Fruit fly (Drosophila melanogaster): ENCODE results near the gene RpS4.

The RpS4 gene

DNA sequence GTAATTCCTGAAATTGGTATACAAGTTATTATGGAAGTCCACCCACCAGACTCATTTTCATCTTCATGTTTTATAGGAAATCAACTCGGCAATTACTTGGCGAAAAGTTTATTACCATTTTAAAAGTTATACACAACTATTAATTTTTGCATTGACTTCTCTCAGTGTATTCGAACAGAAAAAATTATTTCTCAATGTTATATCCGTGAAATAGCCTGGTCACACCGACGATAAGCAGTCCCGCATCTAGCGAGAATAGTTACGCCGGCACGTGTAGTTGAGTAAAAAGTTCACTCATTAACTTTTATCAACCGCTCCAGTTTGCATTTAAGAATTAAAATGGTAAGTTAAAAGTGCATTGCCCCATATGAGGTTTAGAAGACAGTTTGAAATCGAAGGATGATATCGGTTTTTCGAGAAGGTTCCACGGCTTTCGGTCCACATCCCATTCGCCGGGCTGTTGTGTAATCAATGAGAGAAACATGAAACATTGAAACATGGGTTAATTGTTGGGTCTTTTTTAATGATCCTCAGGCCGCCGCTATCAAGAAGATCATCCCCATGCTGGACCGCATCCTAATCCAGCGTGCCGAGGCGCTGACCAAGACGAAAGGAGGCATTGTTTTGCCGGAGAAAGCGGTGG lies 25.6 kb upstream of the RpS4 start, which contains the start of gene CG11267 (continued):
- peak; percentile 51 for TF ChIP-seq Mes4 (GFP tag; optimal IDR thresholded peaks at IDR 0.05)
- no peak for TF ChIP-seq CG16813 (GFP tag; IDR thresholded peaks at IDR 0.05; ENCODE audit: partially characterized antibody)
- TF ChIP-seq lab (GFP tag; optimal IDR thresholded peaks at IDR 0.05): peak; percentile 93
- no peak; the same call in 1 of the 2 replicates for TF ChIP-seq chm (GFP tag; IDR thresholded peaks at IDR 0.05)
- peak; percentile 60 for TF ChIP-seq nom (GFP tag; optimal IDR thresholded peaks at IDR 0.05)
- peak; percentile 73 for TF ChIP-seq CG6654 (GFP tag; optimal IDR thresholded peaks at IDR 0.05)
- TF ChIP-seq Camta (GFP tag; optimal IDR thresholded peaks at IDR 0.05): peak; percentile 59
- TF ChIP-seq Doc3 (GFP tag; IDR thresholded peaks at IDR 0.05; ENCODE audit: partially characterized antibody): 0 out of 3 replicates have a peak, but pooled peaks have one; percentile 21
- no peak for TF ChIP-seq inv (GFP tag; IDR thresholded peaks at IDR 0.05; ENCODE audit: partially characterized antibody)
- peak; percentile 81 for TF ChIP-seq CG31388 (GFP tag; optimal IDR thresholded peaks at IDR 0.05)
- TF ChIP-seq NC2α (GFP tag; optimal IDR thresholded peaks at IDR 0.05): no peak
- peak; percentile 72 for TF ChIP-seq CG15011 (GFP tag; optimal IDR thresholded peaks at IDR 0.05)
- TF ChIP-seq caup (GFP tag; optimal IDR thresholded peaks at IDR 0.05; ENCODE audit: severe bottlenecking): peak; percentile 91
- no peak for TF ChIP-seq Elba2 (GFP tag; optimal IDR thresholded peaks at IDR 0.05)
- peak; percentile 69 for TF ChIP-seq sqz (GFP tag; optimal IDR thresholded peaks at IDR 0.05)
- peak; percentile 55; the same call in 1 of the 2 replicates for TF ChIP-seq CkIIα-i1 (GFP tag; IDR thresholded peaks at IDR 0.05)
- peak; percentile 82 for TF ChIP-seq Sox102F (GFP tag; optimal IDR thresholded peaks at IDR 0.05)
- peak; percentile 83 for TF ChIP-seq ara (GFP tag; IDR thresholded peaks at IDR 0.05)
- TF ChIP-seq Drgx (GFP tag; IDR thresholded peaks at IDR 0.05): peak; percentile 90
- TF ChIP-seq ash1 (GFP tag; optimal IDR thresholded peaks at IDR 0.05): peak; percentile 48
- no peak for TF ChIP-seq D (optimal IDR thresholded peaks at IDR 0.05)
- peak; percentile 75 for TF ChIP-seq D (GFP tag; optimal IDR thresholded peaks at IDR 0.05)
- TF ChIP-seq CoRest (tag; optimal IDR thresholded peaks at IDR 0.05): peak; percentile 84
- peak; percentile 91 for TF ChIP-seq sug (tag; optimal IDR thresholded peaks at IDR 0.05)
- TF ChIP-seq D19A (tag; optimal IDR thresholded peaks at IDR 0.05): peak; percentile 78
- TF ChIP-seq Stat92E (GFP tag; optimal IDR thresholded peaks at IDR 0.05): no peak
- peak; percentile 77 for TF ChIP-seq CG10959 (GFP tag; IDR thresholded peaks at IDR 0.05)
- no peak for TF ChIP-seq Tbp (GFP tag; optimal IDR thresholded peaks at IDR 0.05)
- peak; percentile 70 for TF ChIP-seq CG8281 (tag; optimal IDR thresholded peaks at IDR 0.05)
- peak; percentile 17 for TF ChIP-seq sima (GFP tag; optimal IDR thresholded peaks at IDR 0.05)
- no peak for TF ChIP-seq ac (GFP tag; optimal IDR thresholded peaks at IDR 0.05)
- no peak for TF ChIP-seq fd64A (GFP tag; optimal IDR thresholded peaks at IDR 0.05)
- TF ChIP-seq BEAF-32 (GFP tag; optimal IDR thresholded peaks at IDR 0.05): peak; percentile 23
- TF ChIP-seq CG13624 (GFP tag; optimal IDR thresholded peaks at IDR 0.05): peak; percentile 74
- TF ChIP-seq lilli (GFP tag; optimal IDR thresholded peaks at IDR 0.05): peak; percentile 85
- no peak for TF ChIP-seq nerfin-2 (GFP tag; IDR thresholded peaks at IDR 0.05; ENCODE audit: partially characterized antibody)
- peak; percentile 86 for TF ChIP-seq CG2120 (GFP tag; optimal IDR thresholded peaks at IDR 0.05)
- TF ChIP-seq dysf (GFP tag; IDR thresholded peaks at IDR 0.05): peak; percentile 94
- peak; percentile 84 for TF ChIP-seq Xbp1 (GFP tag; optimal IDR thresholded peaks at IDR 0.05)
- TF ChIP-seq HLHmδ (GFP tag; optimal IDR thresholded peaks at IDR 0.05): no peak
- TF ChIP-seq croc (GFP tag; conservative IDR thresholded peaks at IDR 0.05): peak; percentile 56
- no peak for TF ChIP-seq CG10462 (GFP tag; optimal IDR thresholded peaks at IDR 0.05)
- TF ChIP-seq onecut (GFP tag; IDR thresholded peaks at IDR 0.05): peak; percentile 84
- TF ChIP-seq danr (GFP tag; IDR thresholded peaks at IDR 0.05): peak; percentile 78; the same call in 1 of the 2 replicates
- TF ChIP-seq eyg (GFP tag; optimal IDR thresholded peaks at IDR 0.05): peak; percentile 75
- peak; percentile 62 for TF ChIP-seq dmrt11E (tag; optimal IDR thresholded peaks at IDR 0.05)
- TF ChIP-seq CG6254 (GFP tag; optimal IDR thresholded peaks at IDR 0.05): peak; percentile 71
- peak; percentile 70 for TF ChIP-seq fu2 (GFP tag; optimal IDR thresholded peaks at IDR 0.05)
- peak; percentile 89 for TF ChIP-seq CG11247 (GFP tag; IDR thresholded peaks at IDR 0.05)
